Worm (Caenorhabditis elegans) whole organism, L3 larva: Measurements from ENCODE around the gene nspc-19.

Experiments used
- nhr-237 ChIP-seq: fragments of 150-350 bp; optimal IDR thresholded peaks from 2 replicates; lab custom pipeline; 2014; ENCODE audit warnings: missing biosample characterization, missing genetic modification characterization
- nhr-25 ChIP-seq: sonication (generic microtip); optimal IDR thresholded peaks from 2 replicates; lab custom pipeline; 2017; ENCODE audit warnings: missing biosample characterization, missing genetic modification characterization
- nhr-76 ChIP-seq: fragments of 150-350 bp; sonication (generic microtip); optimal IDR thresholded peaks from 5 replicates; lab custom pipeline; 2014; ENCODE audit warnings: missing biosample characterization, missing genetic modification characterization
- pqm-1 ChIP-seq: fragments of 150-350 bp; optimal IDR thresholded peaks from 2 replicates; lab custom pipeline; 2017; ENCODE audit warnings: missing biosample characterization, missing genetic modification characterization, inconsistent platforms
- unc-62 ChIP-seq: fragments of 150-350 bp; sonication (generic microtip); optimal IDR thresholded peaks from 4 replicates; lab custom pipeline; 2014; ENCODE audit warnings: missing biosample characterization, missing genetic modification reagents, missing genetic modification characterization

DNA sequence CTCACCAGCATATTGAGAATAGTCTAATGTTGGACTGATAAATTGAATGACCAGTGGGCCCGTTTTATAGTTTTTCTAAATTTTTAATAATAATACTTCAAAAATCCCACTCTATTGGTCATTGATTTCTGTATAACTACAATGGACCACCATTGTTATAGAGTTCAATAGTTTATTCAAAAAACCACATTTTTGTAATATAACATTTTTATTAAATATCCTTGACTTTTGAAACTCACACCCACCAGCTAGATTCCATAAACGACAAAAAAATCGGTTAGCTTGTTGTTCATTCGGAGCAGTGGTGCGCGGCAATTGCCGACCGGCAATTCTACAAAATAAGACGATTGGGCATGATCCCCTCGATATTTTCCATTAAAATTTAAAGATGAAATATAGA lies 940 bp upstream of the nspc-19 start, which contains the start of gene nspc-18:
- TF ChIP-seq unc-62 (GFP tag; lab: Kevin White, UChicago) (no peak), nhr-76 (no peak), pqm-1 (no peak), nhr-237 (tag; lab: Kevin White, UChicago) (no peak), nhr-25 (tag; lab: Kevin White, UChicago) (no peak)
